Fruit fly (Drosophila melanogaster) whole organism, embryonic: ENCODE results near the gene NdufV3.

Experiments
- Aef1 ChIP-seq: fragments of 200-800 bp; sonication (Bioruptor generic); IDR thresholded peaks from 3 replicates; pipeline ENCODE4 v1.3.6; 2022; ENCODE audit warnings: missing biosample characterization, missing genetic modification characterization
- Bdp1 ChIP-seq: fragments of 200-800 bp; sonication (Bioruptor generic); optimal IDR thresholded peaks from 3 replicates; lab custom pipeline; 2016; ENCODE audit warnings: missing biosample characterization, missing genetic modification characterization
- CG13287 ChIP-seq: fragments of 200-800 bp; sonication (Bioruptor generic); IDR thresholded peaks from 2 replicates; pipeline ENCODE4 v1.3.6; 2022; ENCODE audit warnings: missing biosample characterization, missing genetic modification characterization; ENCODE audit not compliant: partially characterized antibody
- CG13424 ChIP-seq: fragments of 200-800 bp; sonication (Bioruptor generic); optimal IDR thresholded peaks from 2 replicates; lab custom pipeline; 2019; ENCODE audit warnings: missing biosample characterization, mild to moderate bottlenecking, missing genetic modification characterization, moderate library complexity
- CG15479 ChIP-seq: fragments of 200-800 bp; sonication (Bioruptor generic); optimal IDR thresholded peaks from 3 replicates; lab custom pipeline; 2019; ENCODE audit warnings: missing biosample characterization, mild to moderate bottlenecking, missing genetic modification characterization, moderate library complexity
- CG1647 ChIP-seq: fragments of 200-800 bp; sonication (Bioruptor generic); optimal IDR thresholded peaks from 3 replicates; lab custom pipeline; 2016; ENCODE audit warnings: missing biosample characterization, missing genetic modification characterization
- CG16863 ChIP-seq: fragments of 200-800 bp; sonication (Bioruptor generic); optimal IDR thresholded peaks from 3 replicates; lab custom pipeline; 2016; ENCODE audit warnings: missing biosample characterization, missing genetic modification characterization
- CG18764 ChIP-seq: fragments of 200-800 bp; sonication (Bioruptor generic); optimal IDR thresholded peaks from 3 replicates; lab custom pipeline; 2016; ENCODE audit warnings: missing biosample characterization, missing genetic modification characterization
- CG30020 ChIP-seq: fragments of 200-800 bp; optimal IDR thresholded peaks from 2 replicates; lab custom pipeline; 2019; ENCODE audit warnings: missing biosample characterization, mild to moderate bottlenecking, missing genetic modification characterization, moderate library complexity
- CG32532 ChIP-seq: fragments of 200-800 bp; sonication (Bioruptor generic); IDR thresholded peaks from 2 replicates; pipeline ENCODE4 v1.3.6; 2022; ENCODE audit warnings: missing biosample characterization, missing genetic modification characterization
- CG4360 ChIP-seq: fragments of 200-800 bp; sonication (Bioruptor generic); IDR thresholded peaks from 2 replicates; pipeline ENCODE4 v1.3.6; 2022; ENCODE audit warnings: missing biosample characterization, missing genetic modification characterization
- CG4820 ChIP-seq: fragments of 200-800 bp; sonication (Bioruptor generic); optimal IDR thresholded peaks from 3 replicates; lab custom pipeline; 2016; ENCODE audit warnings: missing biosample characterization, missing genetic modification characterization
- CG6175 ChIP-seq: fragments of 200-800 bp; sonication (Bioruptor generic); IDR thresholded peaks from 3 replicates; pipeline ENCODE4 v1.3.6; 2022; ENCODE audit warnings: missing biosample characterization, missing genetic modification characterization
- CG7372 ChIP-seq: fragments of 200-800 bp; sonication (Bioruptor generic); IDR thresholded peaks from 2 replicates; pipeline ENCODE4 v1.3.6; 2022; ENCODE audit warnings: missing biosample characterization, missing genetic modification characterization
- CkIIα-i1 ChIP-seq: fragments of 200-800 bp; sonication (Bioruptor generic); IDR thresholded peaks from 2 replicates; pipeline ENCODE4 v1.3.6; 2022; ENCODE audit warnings: missing biosample characterization, missing genetic modification characterization
- Dbx ChIP-seq: fragments of 200-800 bp; sonication (Bioruptor generic); IDR thresholded peaks from 3 replicates; pipeline ENCODE4 v1.3.6; 2022; ENCODE audit warnings: missing biosample characterization, missing genetic modification characterization
- Dip3 ChIP-seq: fragments of 200-800 bp; sonication (Bioruptor generic); optimal IDR thresholded peaks from 3 replicates; lab custom pipeline; 2016; ENCODE audit warnings: missing biosample characterization, missing genetic modification characterization
- Elba2 ChIP-seq: fragments of 200-800 bp; sonication (Bioruptor generic); optimal IDR thresholded peaks from 3 replicates; lab custom pipeline; 2016; ENCODE audit warnings: missing biosample characterization, missing genetic modification characterization
- Gug ChIP-seq: fragments of 200-800 bp; sonication (Bioruptor generic); IDR thresholded peaks from 4 replicates; pipeline ENCODE4 v1.3.6; 2022; ENCODE audit warnings: missing biosample characterization, missing genetic modification characterization
- HLH3B ChIP-seq: fragments of 200-800 bp; sonication (Bioruptor generic); IDR thresholded peaks from 2 replicates; pipeline ENCODE4 v1.3.6; 2022; ENCODE audit warnings: missing biosample characterization, missing genetic modification characterization
- Hand ChIP-seq: fragments of 200-800 bp; sonication (Bioruptor generic); optimal IDR thresholded peaks from 2 replicates; lab custom pipeline; 2017; ENCODE audit warnings: mild to moderate bottlenecking, missing biosample characterization, missing genetic modification reagents, missing genetic modification characterization
- Hmr ChIP-seq: fragments of 200-800 bp; sonication (Bioruptor generic); optimal IDR thresholded peaks from 3 replicates; lab custom pipeline; 2017; ENCODE audit warnings: mild to moderate bottlenecking, missing biosample characterization, missing genetic modification reagents, missing genetic modification characterization
- Lim3 ChIP-seq: fragments of 200-800 bp; sonication (Bioruptor generic); IDR thresholded peaks from 2 replicates; pipeline ENCODE4 v1.3.6; 2022; ENCODE audit warnings: missing biosample characterization, missing genetic modification characterization
- bigmax ChIP-seq: fragments of 200-800 bp; sonication (Bioruptor generic); optimal IDR thresholded peaks from 2 replicates; lab custom pipeline; 2018; ENCODE audit warnings: missing biosample characterization, mild to moderate bottlenecking, missing genetic modification characterization
- bowl ChIP-seq: fragments of 200-800 bp; sonication (Bioruptor generic); IDR thresholded peaks from 2 replicates; pipeline ENCODE4 v1.3.6; 2022; ENCODE audit warnings: missing biosample characterization, missing genetic modification characterization
- bsh ChIP-seq, 2 experiments: fragments of 200-800 bp; sonication (Bioruptor generic); optimal IDR thresholded peaks; 2 replicates each; lab custom pipeline; 2017 to 2018; ENCODE audit warnings: mild to moderate bottlenecking in 2 of 2, missing biosample characterization in 2 of 2, missing genetic modification characterization in 2 of 2, moderate library complexity in 1 of 2
- chn ChIP-seq: fragments of 200-800 bp; sonication (Bioruptor generic); optimal IDR thresholded peaks from 2 replicates; lab custom pipeline; 2016; ENCODE audit warnings: missing biosample characterization, missing genetic modification characterization
- disco-r ChIP-seq: fragments of 200-800 bp; sonication (Bioruptor generic); optimal IDR thresholded peaks from 2 replicates; lab custom pipeline; 2016; ENCODE audit warnings: missing biosample characterization, missing genetic modification characterization
- dpn ChIP-seq, 2 experiments: fragments of 200-800 bp; sonication (Bioruptor generic); optimal IDR thresholded peaks; 3 replicates each; lab custom pipeline; 2016; ENCODE audit warnings: missing biosample characterization in 2 of 2, missing genetic modification characterization in 2 of 2
- emc ChIP-seq: fragments of 200-800 bp; sonication (Bioruptor generic); optimal IDR thresholded peaks from 2 replicates; lab custom pipeline; 2016; ENCODE audit warnings: missing biosample characterization, missing genetic modification characterization
- ewg ChIP-seq: fragments of 200-800 bp; sonication (Bioruptor generic); optimal IDR thresholded peaks from 3 replicates; lab custom pipeline; 2017; ENCODE audit warnings: mild to moderate bottlenecking, missing biosample characterization, missing genetic modification reagents, missing genetic modification characterization
- gfzf ChIP-seq: fragments of 200-800 bp; sonication (Bioruptor generic); optimal IDR thresholded peaks from 2 replicates; lab custom pipeline; 2016; ENCODE audit warnings: missing biosample characterization, mild to moderate bottlenecking, missing genetic modification characterization, moderate library complexity
- h ChIP-seq: fragments of >200 bp; optimal IDR thresholded peaks from 2 replicates; lab custom pipeline; 2017
- her ChIP-seq: fragments of 200-800 bp; sonication (Bioruptor generic); optimal IDR thresholded peaks from 2 replicates; lab custom pipeline; 2016; ENCODE audit warnings: missing biosample characterization, missing genetic modification characterization
- lmd ChIP-seq: fragments of 200-800 bp; sonication (Bioruptor generic); IDR thresholded peaks from 2 replicates; pipeline ENCODE4 v1.3.6; 2022; ENCODE audit warnings: missing biosample characterization, missing genetic modification characterization
- luna ChIP-seq: fragments of 200-800 bp; sonication (Bioruptor generic); optimal IDR thresholded peaks from 2 replicates; lab custom pipeline; 2016; ENCODE audit warnings: missing biosample characterization, missing genetic modification characterization
- mirr ChIP-seq: fragments of 200-800 bp; sonication (Bioruptor generic); optimal IDR thresholded peaks from 3 replicates; lab custom pipeline; 2018; ENCODE audit warnings: missing biosample characterization, mild to moderate bottlenecking, missing genetic modification characterization
- mld ChIP-seq: fragments of 200-800 bp; sonication (Bioruptor generic); IDR thresholded peaks from 3 replicates; pipeline ENCODE4 v1.3.6; 2022; ENCODE audit warnings: missing biosample characterization, missing genetic modification characterization; ENCODE audit not compliant: partially characterized antibody
- pan ChIP-seq, 4 experiments: fragments of >200 bp in 3 of 4; fragments of 200-800 bp in 1 of 4; sonication (Bioruptor generic) in 1 of 4; optimal IDR thresholded peaks in 3 of 4; IDR thresholded peaks in 1 of 4; 2 replicates each; pipeline versions ENCODE4 v1.3.6 to Lab custom; 2017 to 2022; ENCODE audit warnings: missing biosample characterization in 2 of 4, missing genetic modification characterization in 2 of 4, mixed read lengths in 1 of 4
- phol ChIP-seq: fragments of 200-800 bp; sonication (Bioruptor generic); optimal IDR thresholded peaks from 3 replicates; lab custom pipeline; 2018; ENCODE audit warnings: missing biosample characterization, mild to moderate bottlenecking, missing genetic modification characterization, moderate library complexity
- pnt ChIP-seq: fragments of 200-800 bp; sonication (Bioruptor generic); optimal IDR thresholded peaks from 3 replicates; lab custom pipeline; 2016; ENCODE audit warnings: missing biosample characterization, missing genetic modification characterization
- ro ChIP-seq: fragments of 200-800 bp; sonication (Bioruptor generic); IDR thresholded peaks from 2 replicates; pipeline ENCODE4 v1.3.6; 2022; ENCODE audit warnings: missing biosample characterization, missing genetic modification characterization
- schlank ChIP-seq: fragments of 200-800 bp; sonication (Bioruptor generic); optimal IDR thresholded peaks from 2 replicates; lab custom pipeline; 2018; ENCODE audit warnings: missing biosample characterization, mild to moderate bottlenecking, missing genetic modification characterization
- sd ChIP-seq: fragments of 200-800 bp; sonication (Bioruptor generic); optimal IDR thresholded peaks from 3 replicates; lab custom pipeline; 2018; ENCODE audit warnings: missing biosample characterization, mild to moderate bottlenecking, missing genetic modification characterization, moderate library complexity
- sob ChIP-seq: fragments of 200-800 bp; sonication (Bioruptor generic); IDR thresholded peaks from 2 replicates; pipeline ENCODE4 v1.3.6; 2022; ENCODE audit warnings: missing biosample characterization, missing genetic modification characterization
- tna ChIP-seq: fragments of 200-800 bp; sonication (Bioruptor generic); IDR thresholded peaks from 2 replicates; pipeline ENCODE4 v1.3.6; 2022; ENCODE audit warnings: missing biosample characterization, missing genetic modification characterization; ENCODE audit not compliant: partially characterized antibody
- unpg ChIP-seq: fragments of 200-800 bp; sonication (Bioruptor generic); optimal IDR thresholded peaks from 3 replicates; lab custom pipeline; 2018; ENCODE audit warnings: missing biosample characterization, mild to moderate bottlenecking, missing genetic modification characterization, moderate library complexity
- vvl ChIP-seq: fragments of 200-800 bp; sonication (Bioruptor generic); IDR thresholded peaks from 2 replicates; pipeline ENCODE4 v1.3.6; 2022; ENCODE audit warnings: missing biosample characterization, missing genetic modification characterization

The NdufV3 gene

dm6 chrX:11338973-11339867, 10.6 kb upstream of the NdufV3 start (continued):
- TF ChIP-seq disco-r (GFP tag; lab: Kevin White, UChicago): peak; percentile 18
- peak; percentile 29; the same call in 1 of the 3 replicates for TF ChIP-seq Dbx
- 0 out of 2 replicates have a peak, but pooled peaks have one; percentile 39 for TF ChIP-seq CG7372 (GFP tag; lab: Robert Waterston, UW)
- TF ChIP-seq Aef1 (GFP tag; lab: Robert Waterston, UW): no peak; the same call in 2 of the 3 replicates
- no peak for TF ChIP-seq Lim3 (GFP tag; lab: Robert Waterston, UW)
- TF ChIP-seq bsh (GFP tag; optimal IDR thresholded peaks at IDR 0.05; lab: Kevin White, UChicago): peak in 1 of 2 experiments; percentile 9
- TF ChIP-seq dpn (GFP tag; optimal IDR thresholded peaks at IDR 0.05; lab: Kevin White, UChicago): peak; percentile 66 to 70
- TF ChIP-seq lmd: peak; percentile 35; the same call in 1 of the 2 replicates
- TF ChIP-seq CG6175 (GFP tag; lab: Robert Waterston, UW): no peak
- peak; percentile 37 for TF ChIP-seq gfzf (GFP tag; lab: Kevin White, UChicago)
- TF ChIP-seq Gug (GFP tag; lab: Robert Waterston, UW): peak; percentile 49; the same call in 2 of the 4 replicates
- no peak for TF ChIP-seq ro (GFP tag; lab: Robert Waterston, UW)
- TF ChIP-seq ewg (GFP tag; lab: Kevin White, UChicago): no peak
- peak; percentile 28 for TF ChIP-seq pnt (GFP tag; lab: Kevin White, UChicago)
- peak; percentile 88 for TF ChIP-seq CG13287
- peak; percentile 70; the same call in 1 of the 3 replicates for TF ChIP-seq mld (GFP tag; lab: Robert Waterston, UW)
- TF ChIP-seq tna (GFP tag; lab: Robert Waterston, UW): peak; percentile 82
- TF ChIP-seq pan (optimal IDR thresholded peaks at IDR 0.05; lab: Kevin White, UChicago): no peak
- TF ChIP-seq pan (GFP tag; optimal IDR thresholded peaks at IDR 0.05 in 1 of 2, IDR thresholded peaks at IDR 0.05 in 1 of 2): no peak
- TF ChIP-seq sd (tag; lab: Kevin White, UChicago): peak; percentile 87
- no peak for TF ChIP-seq CG18764 (GFP tag; lab: Kevin White, UChicago)
- TF ChIP-seq CG15479 (GFP tag; lab: Kevin White, UChicago): no peak
- TF ChIP-seq h (lab: Kevin White, UChicago): no peak
- peak; percentile 52; the same call in 1 of the 2 replicates for TF ChIP-seq CG4360 (GFP tag; lab: Robert Waterston, UW)
- TF ChIP-seq vvl (GFP tag; lab: Robert Waterston, UW): peak; percentile 29; the same call in 1 of the 2 replicates
- TF ChIP-seq CG30020: peak; percentile 58
- TF ChIP-seq CG1647 (GFP tag; lab: Kevin White, UChicago): peak; percentile 37
- TF ChIP-seq HLH3B (GFP tag; lab: Robert Waterston, UW): 0 out of 2 replicates have a peak, but pooled peaks have one; percentile 10
- TF ChIP-seq schlank (tag; lab: Kevin White, UChicago): no peak
- 0 out of 2 replicates have a peak, but pooled peaks have one; percentile 16 for TF ChIP-seq sob (GFP tag; lab: Robert Waterston, UW)
- TF ChIP-seq emc (GFP tag; lab: Kevin White, UChicago): no peak
- TF ChIP-seq Dip3: peak; percentile 52
- TF ChIP-seq CG32532 (GFP tag; lab: Robert Waterston, UW): peak; percentile 53
- no peak for TF ChIP-seq CG16863
- TF ChIP-seq mirr (GFP tag; lab: Kevin White, UChicago): peak; percentile 61
- TF ChIP-seq CkIIα-i1 (GFP tag; lab: Robert Waterston, UW): no peak
- peak; percentile 55 for TF ChIP-seq Hmr (GFP tag; lab: Kevin White, UChicago)
- peak; percentile 58 for TF ChIP-seq her (GFP tag; lab: Kevin White, UChicago)
- peak; percentile 9 for TF ChIP-seq unpg (GFP tag; lab: Kevin White, UChicago)
- TF ChIP-seq Bdp1 (GFP tag; lab: Kevin White, UChicago): no peak
- TF ChIP-seq bowl (GFP tag; lab: Robert Waterston, UW): no peak
- no peak for TF ChIP-seq CG4820 (GFP tag; lab: Kevin White, UChicago)
- TF ChIP-seq phol (tag; lab: Kevin White, UChicago): peak; percentile 66
- TF ChIP-seq CG13424 (tag; lab: Kevin White, UChicago): peak; percentile 50
- TF ChIP-seq luna (GFP tag; lab: Kevin White, UChicago): no peak
- TF ChIP-seq chn (GFP tag; lab: Kevin White, UChicago): peak; percentile 71
- no peak for TF ChIP-seq bigmax
- no peak for TF ChIP-seq Hand
- peak; percentile 97 for TF ChIP-seq Elba2 (GFP tag; lab: Kevin White, UChicago)
